Fruit fly (Drosophila melanogaster) whole organism, embryonic: Measurements from ENCODE around the gene CG45011.

Source experiments
- Aef1 ChIP-seq: fragments of 200-800 bp; sonication (Bioruptor generic); IDR thresholded peaks from 3 replicates; pipeline ENCODE4 v1.3.6; 2022; ENCODE audit warnings: missing biosample characterization, missing genetic modification characterization
- CG10543 ChIP-seq: fragments of 200-800 bp; sonication (Bioruptor generic); optimal IDR thresholded peaks from 3 replicates; lab custom pipeline; 2017; ENCODE audit warnings: missing biosample characterization, mild to moderate bottlenecking, missing genetic modification characterization, moderate library complexity
- CG10959 ChIP-seq: fragments of 200-800 bp; sonication (Bioruptor generic); IDR thresholded peaks from 2 replicates; pipeline ENCODE4 v1.3.6; 2022; ENCODE audit warnings: missing biosample characterization, missing genetic modification characterization
- CG12299 ChIP-seq: fragments of 200-800 bp; sonication (Bioruptor generic); optimal IDR thresholded peaks from 2 replicates; lab custom pipeline; 2018; ENCODE audit warnings: missing biosample characterization, mild to moderate bottlenecking, missing genetic modification characterization
- CG12659 ChIP-seq: fragments of 200-800 bp; sonication (Bioruptor generic); optimal IDR thresholded peaks from 3 replicates; lab custom pipeline; 2017; ENCODE audit warnings: mild to moderate bottlenecking, missing biosample characterization, missing genetic modification reagents, missing genetic modification characterization
- CG13624 ChIP-seq: fragments of 200-800 bp; sonication (Bioruptor generic); optimal IDR thresholded peaks from 2 replicates; lab custom pipeline; 2016; ENCODE audit warnings: missing biosample characterization, missing genetic modification characterization
- CG3163 ChIP-seq: fragments of 200-800 bp; sonication (Bioruptor generic); optimal IDR thresholded peaks from 3 replicates; lab custom pipeline; 2016; ENCODE audit warnings: missing biosample characterization, missing genetic modification characterization
- CG32532 ChIP-seq: fragments of 200-800 bp; sonication (Bioruptor generic); IDR thresholded peaks from 2 replicates; pipeline ENCODE4 v1.3.6; 2022; ENCODE audit warnings: missing biosample characterization, missing genetic modification characterization
- CG34422 ChIP-seq: fragments of 200-800 bp; sonication (Bioruptor generic); IDR thresholded peaks from 3 replicates; pipeline ENCODE4 v1.3.6; 2022; ENCODE audit warnings: missing biosample characterization, missing genetic modification characterization
- CG6175 ChIP-seq: fragments of 200-800 bp; sonication (Bioruptor generic); IDR thresholded peaks from 3 replicates; pipeline ENCODE4 v1.3.6; 2022; ENCODE audit warnings: missing biosample characterization, missing genetic modification characterization
- CG7928 ChIP-seq: fragments of 200-800 bp; sonication (Bioruptor generic); optimal IDR thresholded peaks from 2 replicates; lab custom pipeline; 2017; ENCODE audit warnings: missing biosample characterization, mild to moderate bottlenecking, missing genetic modification characterization
- CG9609 ChIP-seq: fragments of 200-800 bp; sonication (Bioruptor generic); optimal IDR thresholded peaks from 3 replicates; lab custom pipeline; 2016; ENCODE audit warnings: missing biosample characterization, missing genetic modification characterization
- Deaf1 ChIP-seq: fragments of 200-800 bp; optimal IDR thresholded peaks from 3 replicates; lab custom pipeline; 2019; ENCODE audit warnings: missing biosample characterization, mild to moderate bottlenecking, missing genetic modification characterization, moderate library complexity
- Drgx ChIP-seq: fragments of 200-800 bp; sonication (Bioruptor generic); IDR thresholded peaks from 2 replicates; pipeline ENCODE4 v1.3.6; 2022; ENCODE audit warnings: missing biosample characterization, missing genetic modification characterization
- Eip74EF ChIP-seq, 2 experiments: fragments of 200-800 bp in 1 of 2; fragments of >200 bp in 1 of 2; sonication (Bioruptor generic) in 1 of 2; optimal IDR thresholded peaks; 2 replicates each; lab custom pipeline; 2017 to 2019; ENCODE audit warnings: missing biosample characterization in 2 of 2, missing genetic modification characterization in 2 of 2, mild to moderate bottlenecking in 1 of 2, moderate library complexity in 1 of 2
- Fer1 ChIP-seq: fragments of 200-800 bp; sonication (Bioruptor generic); optimal IDR thresholded peaks from 2 replicates; lab custom pipeline; 2017; ENCODE audit warnings: missing biosample characterization, mild to moderate bottlenecking, missing genetic modification characterization
- Hey ChIP-seq: fragments of 200-800 bp; sonication (Bioruptor generic); optimal IDR thresholded peaks from 3 replicates; lab custom pipeline; 2018; ENCODE audit warnings: missing biosample characterization, mild to moderate bottlenecking, missing genetic modification characterization
- Jarid2 ChIP-seq: fragments of 200-800 bp; sonication (Bioruptor generic); optimal IDR thresholded peaks from 3 replicates; lab custom pipeline; 2017; ENCODE audit warnings: mild to moderate bottlenecking, missing biosample characterization, missing genetic modification reagents, missing genetic modification characterization
- Med ChIP-seq: fragments of 200-800 bp; sonication (Bioruptor generic); peaks from one replicate; lab custom pipeline; 2016; ENCODE audit warnings: missing biosample characterization, missing genetic modification characterization, mild to moderate bottlenecking, inconsistent platforms, moderate library complexity
- Ssrp ChIP-seq: fragments of 200-800 bp; sonication (Bioruptor generic); optimal IDR thresholded peaks from 2 replicates; lab custom pipeline; 2018; ENCODE audit warnings: missing biosample characterization, mild to moderate bottlenecking, missing genetic modification characterization, moderate library complexity
- Stat92E ChIP-seq, 3 experiments: fragments of >200 bp in 2 of 3; fragments of 200-800 bp in 1 of 3; sonication (Bioruptor generic) in 1 of 3; optimal IDR thresholded peaks; 2 replicates each; lab custom pipeline; 2017 to 2019; ENCODE audit warnings: missing biosample characterization in 3 of 3, missing genetic modification characterization in 3 of 3, mild to moderate bottlenecking in 1 of 3, moderate library complexity in 1 of 3
- abd-A ChIP-seq: fragments of 200-800 bp; sonication (Bioruptor generic); optimal IDR thresholded peaks from 3 replicates; lab custom pipeline; 2019; ENCODE audit warnings: missing biosample characterization, mild to moderate bottlenecking, missing genetic modification characterization, moderate library complexity
- ato ChIP-seq: fragments of 200-800 bp; sonication (Bioruptor generic); IDR thresholded peaks from 2 replicates; pipeline ENCODE4 v1.3.6; 2022; ENCODE audit warnings: missing biosample characterization, missing genetic modification characterization; ENCODE audit not compliant: partially characterized antibody
- bab2 ChIP-seq: fragments of 200-800 bp; sonication (Bioruptor generic); optimal IDR thresholded peaks from 2 replicates; lab custom pipeline; 2016; ENCODE audit warnings: missing biosample characterization, missing genetic modification characterization
- chinmo ChIP-seq: fragments of 200-800 bp; sonication (Bioruptor generic); IDR thresholded peaks from 4 replicates; pipeline ENCODE4 v1.3.6; 2022; ENCODE audit warnings: missing biosample characterization, missing genetic modification characterization; ENCODE audit not compliant: partially characterized antibody
- ci ChIP-seq: fragments of 200-800 bp; sonication (Bioruptor generic); IDR thresholded peaks from 3 replicates; pipeline ENCODE4 v1.3.6; 2022; ENCODE audit warnings: missing biosample characterization, missing genetic modification characterization
- corto ChIP-seq: fragments of 200-800 bp; sonication (Bioruptor generic); optimal IDR thresholded peaks from 2 replicates; lab custom pipeline; 2016; ENCODE audit warnings: missing biosample characterization, mild to moderate bottlenecking, missing genetic modification characterization, moderate library complexity
- crol ChIP-seq: fragments of 200-800 bp; sonication (Bioruptor generic); IDR thresholded peaks from 2 replicates; pipeline ENCODE4 v1.3.6; 2022; ENCODE audit warnings: missing biosample characterization, missing genetic modification characterization
- crp ChIP-seq, 2 experiments: fragments of 200-800 bp; sonication (Bioruptor generic); optimal IDR thresholded peaks; 2 replicates in 1 of 2; 3 replicates in 1 of 2; lab custom pipeline; 2017; ENCODE audit warnings: missing biosample characterization in 2 of 2, missing genetic modification characterization in 2 of 2, mild to moderate bottlenecking in 1 of 2, moderate library complexity in 1 of 2
- dysf ChIP-seq: fragments of 200-800 bp; sonication (Bioruptor generic); IDR thresholded peaks from 3 replicates; pipeline ENCODE4 v1.3.6; 2022; ENCODE audit warnings: missing biosample characterization, missing genetic modification characterization
- exex ChIP-seq: fragments of 200-800 bp; sonication (Bioruptor generic); optimal IDR thresholded peaks from 4 replicates; lab custom pipeline; 2018; ENCODE audit warnings: missing biosample characterization, mild to moderate bottlenecking, missing genetic modification characterization, moderate library complexity
- gem ChIP-seq: fragments of 200-800 bp; sonication (Bioruptor generic); optimal IDR thresholded peaks from 2 replicates; lab custom pipeline; 2019; ENCODE audit warnings: missing biosample characterization, mild to moderate bottlenecking, missing genetic modification characterization, moderate library complexity
- ham ChIP-seq: fragments of 200-800 bp; sonication (Bioruptor generic); IDR thresholded peaks from 2 replicates; pipeline ENCODE4 v1.3.6; 2022; ENCODE audit warnings: missing biosample characterization, missing genetic modification characterization
- hkb ChIP-seq, 2 experiments: fragments of 200-800 bp in 1 of 2; fragments of >200 bp in 1 of 2; sonication (Bioruptor generic) in 1 of 2; IDR thresholded peaks in 1 of 2; optimal IDR thresholded peaks in 1 of 2; 2 replicates each; pipeline versions ENCODE4 v1.3.6 to Lab custom; 2017 to 2022; ENCODE audit warnings: missing biosample characterization in 1 of 2, missing genetic modification characterization in 1 of 2
- lbe ChIP-seq: fragments of 200-800 bp; sonication (Bioruptor generic); optimal IDR thresholded peaks from 2 replicates; lab custom pipeline; 2016; ENCODE audit warnings: missing biosample characterization, mild to moderate bottlenecking, missing genetic modification characterization
- lov ChIP-seq, 2 experiments: fragments of 200-800 bp in 1 of 2; fragments of >200 bp in 1 of 2; sonication (Bioruptor generic) in 1 of 2; IDR thresholded peaks in 1 of 2; optimal IDR thresholded peaks in 1 of 2; 2 replicates in 1 of 2; 3 replicates in 1 of 2; pipeline versions ENCODE4 v1.3.6 to Lab custom; 2017 to 2022; ENCODE audit warnings: missing biosample characterization in 1 of 2, missing genetic modification characterization in 1 of 2
- onecut ChIP-seq: fragments of 200-800 bp; sonication (Bioruptor generic); IDR thresholded peaks from 2 replicates; pipeline ENCODE4 v1.3.6; 2022; ENCODE audit warnings: missing biosample characterization, missing genetic modification characterization
- scrt ChIP-seq: fragments of 200-800 bp; sonication (Bioruptor generic); optimal IDR thresholded peaks from 2 replicates; lab custom pipeline; 2018; ENCODE audit warnings: missing biosample characterization, mild to moderate bottlenecking, missing genetic modification characterization, moderate library complexity
- sd ChIP-seq: fragments of 200-800 bp; sonication (Bioruptor generic); optimal IDR thresholded peaks from 3 replicates; lab custom pipeline; 2018; ENCODE audit warnings: missing biosample characterization, mild to moderate bottlenecking, missing genetic modification characterization, moderate library complexity
- sna ChIP-seq: fragments of 200-800 bp; sonication (Bioruptor generic); IDR thresholded peaks from 2 replicates; pipeline ENCODE4 v1.3.6; 2022; ENCODE audit warnings: missing biosample characterization, missing genetic modification characterization; ENCODE audit not compliant: partially characterized antibody
- sug ChIP-seq: fragments of 200-800 bp; optimal IDR thresholded peaks from 2 replicates; lab custom pipeline; 2019; ENCODE audit warnings: missing biosample characterization, mild to moderate bottlenecking, missing genetic modification characterization, moderate library complexity
- tup ChIP-seq: fragments of 200-800 bp; sonication (Bioruptor generic); optimal IDR thresholded peaks from 2 replicates; lab custom pipeline; 2016; ENCODE audit warnings: missing biosample characterization, mild to moderate bottlenecking, missing genetic modification characterization, moderate library complexity
- unc-4 ChIP-seq: fragments of 200-800 bp; sonication (Bioruptor generic); IDR thresholded peaks from 2 replicates; pipeline ENCODE4 v1.3.6; 2022; ENCODE audit warnings: missing biosample characterization, missing genetic modification characterization; ENCODE audit not compliant: partially characterized antibody
- unpg ChIP-seq: fragments of 200-800 bp; sonication (Bioruptor generic); optimal IDR thresholded peaks from 3 replicates; lab custom pipeline; 2018; ENCODE audit warnings: missing biosample characterization, mild to moderate bottlenecking, missing genetic modification characterization, moderate library complexity
- yki ChIP-seq: fragments of >200 bp; optimal IDR thresholded peaks from 3 replicates; lab custom pipeline; 2018

The CG45011 gene

DNA sequence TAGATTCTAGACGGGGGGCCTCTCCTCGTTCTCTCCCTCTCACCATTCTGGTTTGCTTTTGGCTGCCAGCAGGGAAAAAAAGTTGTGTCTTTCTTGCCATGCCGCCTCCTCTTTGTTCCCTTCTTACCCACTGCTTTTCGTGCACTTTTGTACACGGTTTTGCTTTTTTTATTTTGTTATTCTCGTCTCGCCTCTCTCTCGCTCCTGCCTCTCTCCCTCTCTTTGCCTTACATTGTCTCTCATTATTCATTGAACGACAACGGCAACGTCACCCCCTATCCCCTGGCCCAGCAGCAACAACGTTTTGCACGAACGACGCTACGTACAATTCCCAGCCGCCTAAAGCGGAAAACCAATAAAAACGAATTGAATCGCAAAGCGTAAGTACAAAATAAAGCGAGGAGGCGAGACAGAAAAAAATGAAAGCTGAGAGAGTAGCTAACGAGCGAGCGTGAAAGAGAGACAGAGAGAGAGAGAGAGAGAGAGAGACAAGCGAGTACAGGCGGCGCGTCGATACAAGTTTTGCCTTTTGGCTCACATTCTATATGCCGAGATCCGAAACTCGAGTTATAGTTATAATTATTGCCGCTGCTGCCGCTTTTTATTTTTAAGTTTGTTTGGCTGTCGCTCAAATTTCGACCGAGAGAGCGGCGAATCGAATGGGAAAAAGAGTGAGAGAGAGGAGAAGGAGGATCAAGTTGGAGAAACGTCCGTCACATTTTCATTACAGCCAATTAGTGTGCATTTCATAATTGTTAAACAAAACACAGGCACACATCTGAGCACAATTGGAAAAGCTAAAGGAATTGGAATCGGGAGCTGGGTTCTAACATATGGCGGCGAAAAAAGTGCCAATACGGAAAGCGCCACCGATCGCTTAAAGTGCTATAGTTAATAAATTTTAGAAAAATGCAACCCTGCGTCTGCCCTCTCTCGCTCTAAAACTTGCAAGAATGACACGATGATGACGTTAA, 26.9 kb upstream of the CG45011 start (continued):
- TF ChIP-seq CG12299 (tag; lab: Kevin White, UChicago), result peak; percentile 30
- peak; percentile 65 for TF ChIP-seq sd (tag; lab: Kevin White, UChicago)
- TF ChIP-seq CG10543, result peak; percentile 79
- no peak for TF ChIP-seq ham (GFP tag; lab: Robert Waterston, UW)
- peak; percentile 6 for TF ChIP-seq bab2 (GFP tag; lab: Kevin White, UChicago)
- TF ChIP-seq CG3163 (GFP tag; lab: Kevin White, UChicago), result peak; percentile 75
- TF ChIP-seq abd-A (tag; lab: Kevin White, UChicago), result peak; percentile 99
- TF ChIP-seq Ssrp (tag; lab: Kevin White, UChicago), result peak; percentile 18
- peak; percentile 20 for TF ChIP-seq corto
- peak; percentile 13; the same call in 1 of the 3 replicates for TF ChIP-seq CG34422
- peak; percentile 56 for TF ChIP-seq lbe
- TF ChIP-seq exex (tag; lab: Kevin White, UChicago), result peak; percentile 25
- TF ChIP-seq onecut (GFP tag; lab: Robert Waterston, UW), result peak; percentile 67; the same call in 1 of the 2 replicates
- TF ChIP-seq Med (GFP tag; lab: Kevin White, UChicago), result peak; percentile 87
- TF ChIP-seq ato (GFP tag; lab: Robert Waterston, UW), result peak; percentile 7; the same call in 1 of the 2 replicates
- no peak for TF ChIP-seq hkb (optimal IDR thresholded peaks at IDR 0.05; lab: Kevin White, UChicago)
- TF ChIP-seq hkb (GFP tag; IDR thresholded peaks at IDR 0.05; lab: Robert Waterston, UW), result no peak
- no peak for TF ChIP-seq CG10959 (GFP tag; lab: Robert Waterston, UW)
- TF ChIP-seq CG6175 (GFP tag; lab: Robert Waterston, UW), result 0 out of 3 replicates have a peak, but pooled peaks have one; percentile 34
- no peak for TF ChIP-seq CG7928 (GFP tag; lab: Kevin White, UChicago)
- TF ChIP-seq unc-4 (GFP tag; lab: Robert Waterston, UW), result peak; percentile 48
- peak; percentile 32; the same call in 1 of the 2 replicates for TF ChIP-seq sna (GFP tag; lab: Robert Waterston, UW)
- TF ChIP-seq CG9609, result no peak
- peak; percentile 6 for TF ChIP-seq CG12659 (GFP tag; lab: Kevin White, UChicago)
- peak; percentile 24 for TF ChIP-seq CG13624 (GFP tag; lab: Kevin White, UChicago)
- no peak for TF ChIP-seq lov (optimal IDR thresholded peaks at IDR 0.05; lab: Kevin White, UChicago)
- no peak for TF ChIP-seq lov (GFP tag; IDR thresholded peaks at IDR 0.05; lab: Robert Waterston, UW)
- peak in 1 of 2 experiments; percentile 16 for TF ChIP-seq Eip74EF (GFP tag; optimal IDR thresholded peaks at IDR 0.05; lab: Kevin White, UChicago)
- TF ChIP-seq Hey (tag; lab: Kevin White, UChicago), result peak; percentile 35
- peak; percentile 87 for TF ChIP-seq sug (tag; lab: Kevin White, UChicago)
- TF ChIP-seq chinmo (GFP tag; lab: Robert Waterston, UW), result peak; percentile 91; the same call in 2 of the 4 replicates
- no peak for TF ChIP-seq crp (GFP tag; optimal IDR thresholded peaks at IDR 0.05; lab: Kevin White, UChicago)
- TF ChIP-seq yki, result peak; percentile 66
- TF ChIP-seq crol (GFP tag; lab: Robert Waterston, UW), result peak; percentile 100
- peak; percentile 93 for TF ChIP-seq Deaf1 (tag; lab: Kevin White, UChicago)
- peak; percentile 46 for TF ChIP-seq Fer1
- peak in 1 of 3 experiments; percentile 28 for TF ChIP-seq Stat92E (GFP tag; optimal IDR thresholded peaks at IDR 0.05; lab: Kevin White, UChicago)
- peak; percentile 10 for TF ChIP-seq gem (tag; lab: Kevin White, UChicago)
- no peak for TF ChIP-seq Jarid2 (GFP tag; lab: Kevin White, UChicago)
- TF ChIP-seq CG32532 (GFP tag; lab: Robert Waterston, UW), result peak; percentile 17; the same call in 1 of the 2 replicates
- no peak; the same call in 2 of the 3 replicates for TF ChIP-seq dysf (GFP tag; lab: Robert Waterston, UW)
- TF ChIP-seq ci, result peak; percentile 43; the same call in 1 of the 3 replicates
- peak; percentile 87 for TF ChIP-seq Drgx (GFP tag; lab: Robert Waterston, UW)
- peak; percentile 61; the same call in 2 of the 3 replicates for TF ChIP-seq Aef1
- TF ChIP-seq unpg, result no peak
- TF ChIP-seq scrt, result peak; percentile 22
- no peak for TF ChIP-seq tup
